Fruit fly (Drosophila melanogaster) whole organism: Measurements from ENCODE around the gene CG11598.

Source experiments
- CG8478 ChIP-seq: fragments of >200 bp; optimal IDR thresholded peaks from 2 replicates; lab custom pipeline; 2018; ENCODE audit warnings: inconsistent platforms
- Dll ChIP-seq: fragments of >200 bp; optimal IDR thresholded peaks from 2 replicates; lab custom pipeline; 2017
- EcR ChIP-seq, 2 experiments: fragments of >200 bp; optimal IDR thresholded peaks; 2 replicates each; lab custom pipeline; 2017; ENCODE audit warnings: missing biosample characterization in 2 of 2, missing genetic modification characterization in 2 of 2, missing genetic modification reagents in 2 of 2
- pan ChIP-seq: fragments of >200 bp; optimal IDR thresholded peaks from 2 replicates; lab custom pipeline; 2017
- psq ChIP-seq: fragments of >200 bp; optimal IDR thresholded peaks from 2 replicates; lab custom pipeline; 2017
- usp ChIP-seq: fragments of >200 bp; optimal IDR thresholded peaks from 2 replicates; lab custom pipeline; 2017; ENCODE audit warnings: missing biosample characterization, missing genetic modification characterization, mixed read lengths

Gene CG11598

dm6 chr3R:12681275-12681674, 46.6 kb downstream of the CG11598 start, which contains the start of gene Cyp313a4:
TSS of gene Cyp313a4 (minus strand) at chr3R:12681375.
- TF ChIP-seq psq (no peak), CG8478 (lab: Kevin White, UChicago) (no peak), EcR (GFP tag; optimal IDR thresholded peaks at IDR 0.05; lab: Kevin White, UChicago) (no peak), Dll (lab: Kevin White, UChicago) (no peak), pan (lab: Kevin White, UChicago) (no peak), usp (no peak)

DNA sequence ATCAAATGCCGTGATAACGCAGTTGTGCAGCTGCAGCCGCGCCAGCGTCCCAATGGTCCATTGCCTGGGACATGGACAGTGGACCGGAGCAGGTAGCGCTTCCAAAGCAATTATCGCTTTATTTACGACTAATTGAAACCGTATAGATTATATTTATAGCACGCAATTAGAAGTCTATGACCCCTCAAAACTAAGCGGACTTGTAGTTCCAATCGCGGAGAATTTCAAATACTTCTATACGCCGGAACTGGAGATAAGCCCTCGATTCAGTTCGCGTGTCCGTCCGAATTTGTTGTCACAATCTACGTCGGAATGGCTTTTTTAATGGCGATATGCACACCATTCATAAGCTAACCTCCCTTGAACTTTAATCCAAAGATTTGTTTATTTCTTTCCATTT, 50.6 kb downstream of the CG11598 start:
- TF ChIP-seq psq (no peak), pan (lab: Kevin White, UChicago) (no peak), EcR (GFP tag; optimal IDR thresholded peaks at IDR 0.05; lab: Kevin White, UChicago) (no peak), usp (no peak), CG8478 (lab: Kevin White, UChicago) (no peak), Dll (lab: Kevin White, UChicago) (no peak)
